Fruit fly (Drosophila melanogaster) whole organism, wandering third instar larva: Measurements from ENCODE around the gene CG14966.

Experiments used
- Abd-B ChIP-seq: fragments of >200 bp; optimal IDR thresholded peaks from 2 replicates; lab custom pipeline; 2017; ENCODE audit warnings: missing biosample characterization, missing genetic modification characterization
- CG32264 ChIP-seq: fragments of 200-800 bp; sonication (Bioruptor generic); optimal IDR thresholded peaks from 2 replicates; lab custom pipeline; 2016; ENCODE audit warnings: missing biosample characterization, missing genetic modification characterization
- CG9705 ChIP-seq: fragments of 200-800 bp; sonication (Bioruptor generic); optimal IDR thresholded peaks from 2 replicates; lab custom pipeline; 2018; ENCODE audit warnings: missing biosample characterization, mild to moderate bottlenecking, missing genetic modification characterization
- CrebA ChIP-seq: fragments of 200-800 bp; sonication (Bioruptor generic); optimal IDR thresholded peaks from 2 replicates; lab custom pipeline; 2016; ENCODE audit warnings: missing biosample characterization, mild to moderate bottlenecking, missing genetic modification characterization, borderline replicate concordance
- Dfd ChIP-seq: fragments of >200 bp; optimal IDR thresholded peaks from 2 replicates; lab custom pipeline; 2017; ENCODE audit warnings: missing biosample characterization, missing genetic modification characterization
- Dif ChIP-seq: fragments of 200-275, 200-300 bp; sonication (Bioruptor generic); optimal IDR thresholded peaks from 2 replicates; lab custom pipeline; 2018; ENCODE audit warnings: missing biosample characterization, missing genetic modification characterization; ENCODE audit not compliant: partially characterized antibody
- GATAd ChIP-seq: sonication (Bioruptor generic); optimal IDR thresholded peaks from 2 replicates; lab custom pipeline; 2016; ENCODE audit warnings: missing biosample characterization, missing genetic modification characterization
- HLH106 ChIP-seq: fragments of 200-800 bp; optimal IDR thresholded peaks from 3 replicates; lab custom pipeline; 2019; ENCODE audit warnings: missing biosample characterization, mild to moderate bottlenecking, missing genetic modification characterization, moderate library complexity
- Hnf4 ChIP-seq: fragments of 200-800 bp; sonication (Bioruptor generic); optimal IDR thresholded peaks from 2 replicates; lab custom pipeline; 2016; ENCODE audit warnings: missing biosample characterization, mild to moderate bottlenecking, missing genetic modification characterization
- Hr78 ChIP-seq: fragments of >200 bp; optimal IDR thresholded peaks from 2 replicates; lab custom pipeline; 2017; ENCODE audit warnings: missing biosample characterization, missing genetic modification characterization
- Hr83 ChIP-seq: fragments of 200-300 bp; sonication (Bioruptor generic); optimal IDR thresholded peaks from 2 replicates; lab custom pipeline; 2016; ENCODE audit warnings: missing biosample characterization, mild to moderate bottlenecking, missing genetic modification characterization, moderate library complexity; ENCODE audit not compliant: poor library complexity, severe bottlenecking
- Jra ChIP-seq: sonication (Bioruptor generic); optimal IDR thresholded peaks from 2 replicates; lab custom pipeline; 2016; ENCODE audit warnings: missing biosample characterization, missing genetic modification characterization
- Mio ChIP-seq: sonication (Bioruptor generic); optimal IDR thresholded peaks from 2 replicates; lab custom pipeline; 2016; ENCODE audit warnings: missing biosample characterization, missing genetic modification characterization
- Myc ChIP-seq: fragments of >200 bp; optimal IDR thresholded peaks from 2 replicates; lab custom pipeline; 2017
- N ChIP-seq: fragments of >200 bp; optimal IDR thresholded peaks from 2 replicates; lab custom pipeline; 2018; ENCODE audit warnings: missing biosample characterization, missing external identifiers, missing genetic modification characterization
- OdsH ChIP-seq: fragments of 200-800 bp; sonication (Bioruptor generic); optimal IDR thresholded peaks from 2 replicates; lab custom pipeline; 2016; ENCODE audit warnings: missing biosample characterization, mild to moderate bottlenecking, missing genetic modification characterization
- Rel ChIP-seq, 2 experiments: fragments of 200-800 bp; sonication (Bioruptor generic) in 1 of 2; optimal IDR thresholded peaks; 2 replicates in 1 of 2; 3 replicates in 1 of 2; lab custom pipeline; 2016 to 2019; ENCODE audit warnings: mild to moderate bottlenecking in 2 of 2, missing biosample characterization in 2 of 2, missing genetic modification characterization in 2 of 2, moderate library complexity in 1 of 2
- Sp1 ChIP-seq: fragments of 200-800 bp; sonication (Bioruptor generic); optimal IDR thresholded peaks from 3 replicates; lab custom pipeline; 2019; ENCODE audit warnings: missing biosample characterization, mild to moderate bottlenecking, missing genetic modification characterization, moderate library complexity
- Vsx2 ChIP-seq: fragments of 200-300, 225-300 bp; sonication (Bioruptor generic); optimal IDR thresholded peaks from 2 replicates; lab custom pipeline; 2018; ENCODE audit warnings: missing biosample characterization, missing genetic modification characterization; ENCODE audit not compliant: partially characterized antibody
- br ChIP-seq: fragments of 200-800 bp; sonication (Bioruptor generic); optimal IDR thresholded peaks from 2 replicates; lab custom pipeline; 2016; ENCODE audit warnings: missing biosample characterization, missing genetic modification characterization
- brk ChIP-seq: fragments of 200-800 bp; sonication (Bioruptor generic); optimal IDR thresholded peaks from 2 replicates; lab custom pipeline; 2016; ENCODE audit warnings: missing biosample characterization, mild to moderate bottlenecking, missing genetic modification characterization
- dl ChIP-seq, 2 experiments: fragments of 175-275, 200-275 bp in 1 of 2; fragments of 200-275 bp in 1 of 2; sonication (Bioruptor generic); optimal IDR thresholded peaks; lab custom pipeline; 2018; ENCODE audit warnings: mild to moderate bottlenecking in 2 of 2, missing biosample characterization in 2 of 2, missing genetic modification characterization in 2 of 2, moderate library complexity in 2 of 2; ENCODE audit not compliant: partially characterized antibody in 2 of 2, insufficient read depth in 1 of 2
- dmrt93B ChIP-seq: fragments of 200-800 bp; sonication (Bioruptor generic); optimal IDR thresholded peaks from 2 replicates; lab custom pipeline; 2018; ENCODE audit warnings: missing biosample characterization, mild to moderate bottlenecking, missing genetic modification characterization
- dsf ChIP-seq: sonication (Bioruptor generic); optimal IDR thresholded peaks from 2 replicates; lab custom pipeline; 2016; ENCODE audit warnings: missing biosample characterization, missing genetic modification characterization, borderline replicate concordance
- ey ChIP-seq: fragments of 200-800 bp; sonication (Bioruptor generic); optimal IDR thresholded peaks from 2 replicates; lab custom pipeline; 2016; ENCODE audit warnings: missing biosample characterization, missing genetic modification characterization
- foxo ChIP-seq, 2 experiments: fragments of 200-800 bp; sonication (Bioruptor generic); optimal IDR thresholded peaks; 2 replicates in 1 of 2; 3 replicates in 1 of 2; lab custom pipeline; 2016 to 2017; ENCODE audit warnings: missing biosample characterization in 2 of 2, missing genetic modification characterization in 2 of 2
- fru ChIP-seq: fragments of 200-800 bp; sonication (Bioruptor generic); optimal IDR thresholded peaks from 3 replicates; lab custom pipeline; 2016; ENCODE audit warnings: missing biosample characterization, mild to moderate bottlenecking, missing genetic modification characterization
- h ChIP-seq: fragments of 200-800 bp; sonication (Bioruptor generic); optimal IDR thresholded peaks from 3 replicates; lab custom pipeline; 2016; ENCODE audit warnings: missing biosample characterization, mild to moderate bottlenecking, missing genetic modification characterization
- jim ChIP-seq: fragments of 175-275, 200-325 bp; sonication (Bioruptor generic); optimal IDR thresholded peaks from 2 replicates; lab custom pipeline; 2016; ENCODE audit warnings: missing biosample characterization, mild to moderate bottlenecking, missing genetic modification characterization
- lola ChIP-seq: fragments of >200 bp; optimal IDR thresholded peaks from 2 replicates; lab custom pipeline; 2017; ENCODE audit warnings: missing biosample characterization, missing genetic modification characterization
- pan ChIP-seq: fragments of >200 bp; optimal IDR thresholded peaks from 2 replicates; lab custom pipeline; 2017
- psq ChIP-seq: fragments of 200-800 bp; sonication (Bioruptor generic); optimal IDR thresholded peaks from 3 replicates; lab custom pipeline; 2017; ENCODE audit warnings: missing biosample characterization, mild to moderate bottlenecking, missing genetic modification characterization, moderate library complexity
- rgr ChIP-seq: fragments of 200-800 bp; sonication (Bioruptor generic); optimal IDR thresholded peaks from 3 replicates; lab custom pipeline; 2016; ENCODE audit warnings: missing biosample characterization, mild to moderate bottlenecking, missing genetic modification characterization
- sage ChIP-seq: fragments of 200-800 bp; sonication (Bioruptor generic); optimal IDR thresholded peaks from 2 replicates; lab custom pipeline; 2016; ENCODE audit warnings: missing biosample characterization, mild to moderate bottlenecking, missing genetic modification characterization
- sv ChIP-seq: fragments of 200-800 bp; sonication (Bioruptor generic); optimal IDR thresholded peaks from 3 replicates; lab custom pipeline; 2016; ENCODE audit warnings: missing biosample characterization, missing genetic modification characterization
- tai ChIP-seq: sonication (Bioruptor generic); optimal IDR thresholded peaks from 2 replicates; lab custom pipeline; 2016; ENCODE audit warnings: missing biosample characterization, missing genetic modification characterization
- usp ChIP-seq: fragments of >200 bp; optimal IDR thresholded peaks from 2 replicates; lab custom pipeline; 2017; ENCODE audit warnings: missing biosample characterization, missing genetic modification characterization
- woc ChIP-seq: sonication (Bioruptor generic); optimal IDR thresholded peaks from 2 replicates; lab custom pipeline; 2016; ENCODE audit warnings: missing biosample characterization, mild to moderate bottlenecking, missing genetic modification characterization

The CG14966 gene

dm6 chr3L:3197464-3197863 is at the start of gene CG14966:
CG14966 (minus strand) TSS chr3L:3197631.
- TF ChIP-seq br (peak; percentile 45), Hr78 (GFP tag; lab: Kevin White, UChicago) (no peak), woc (peak; percentile 68), lola (GFP tag; lab: Kevin White, UChicago) (no peak), Mio (GFP tag; lab: Kevin White, UChicago) (no peak), fru (peak; percentile 43), Sp1 (peak; percentile 15), ey (GFP tag; lab: Kevin White, UChicago) (no peak), CrebA (GFP tag; lab: Kevin White, UChicago) (no peak), pan (lab: Kevin White, UChicago) (no peak), Hr83 (GFP tag; lab: Kevin White, UChicago) (peak; percentile 55), dl (GFP tag; optimal IDR thresholded peaks at IDR 0.05; lab: Kevin White, UChicago; ENCODE audit: insufficient read depth in 1 of 2, partially characterized antibody in 2 of 2) (no peak), foxo (GFP tag; optimal IDR thresholded peaks at IDR 0.05; lab: Kevin White, UChicago) (peak in 1 of 2 experiments; percentile 59), Abd-B (GFP tag; lab: Kevin White, UChicago) (no peak), h (GFP tag; lab: Kevin White, UChicago) (peak; percentile 55), psq (GFP tag; lab: Kevin White, UChicago) (no peak), sage (GFP tag; lab: Kevin White, UChicago) (peak; percentile 25), Rel (GFP tag; optimal IDR thresholded peaks at IDR 0.05; lab: Kevin White, UChicago) (no peak), Rel (tag; optimal IDR thresholded peaks at IDR 0.05; lab: Kevin White, UChicago) (peak; percentile 55), N (no peak), Hnf4 (GFP tag; lab: Kevin White, UChicago) (peak; percentile 79), dsf (no peak), HLH106 (peak; percentile 25), OdsH (GFP tag; lab: Kevin White, UChicago) (peak; percentile 44), jim (GFP tag; lab: Kevin White, UChicago) (peak; percentile 14), tai (GFP tag; lab: Kevin White, UChicago) (no peak), sv (GFP tag; lab: Kevin White, UChicago) (peak; percentile 5), Jra (GFP tag; lab: Kevin White, UChicago) (peak; percentile 50), usp (GFP tag; lab: Kevin White, UChicago) (no peak), dmrt93B (no peak), Vsx2 (GFP tag; lab: Kevin White, UChicago) (no peak), brk (GFP tag; lab: Kevin White, UChicago) (no peak), CG32264 (GFP tag; lab: Kevin White, UChicago) (no peak), GATAd (GFP tag; lab: Kevin White, UChicago) (no peak), CG9705 (GFP tag; lab: Kevin White, UChicago) (peak; percentile 13), Myc (no peak), Dfd (no peak), Dif (no peak), rgr (GFP tag; lab: Kevin White, UChicago) (peak; percentile 59)

DNA sequence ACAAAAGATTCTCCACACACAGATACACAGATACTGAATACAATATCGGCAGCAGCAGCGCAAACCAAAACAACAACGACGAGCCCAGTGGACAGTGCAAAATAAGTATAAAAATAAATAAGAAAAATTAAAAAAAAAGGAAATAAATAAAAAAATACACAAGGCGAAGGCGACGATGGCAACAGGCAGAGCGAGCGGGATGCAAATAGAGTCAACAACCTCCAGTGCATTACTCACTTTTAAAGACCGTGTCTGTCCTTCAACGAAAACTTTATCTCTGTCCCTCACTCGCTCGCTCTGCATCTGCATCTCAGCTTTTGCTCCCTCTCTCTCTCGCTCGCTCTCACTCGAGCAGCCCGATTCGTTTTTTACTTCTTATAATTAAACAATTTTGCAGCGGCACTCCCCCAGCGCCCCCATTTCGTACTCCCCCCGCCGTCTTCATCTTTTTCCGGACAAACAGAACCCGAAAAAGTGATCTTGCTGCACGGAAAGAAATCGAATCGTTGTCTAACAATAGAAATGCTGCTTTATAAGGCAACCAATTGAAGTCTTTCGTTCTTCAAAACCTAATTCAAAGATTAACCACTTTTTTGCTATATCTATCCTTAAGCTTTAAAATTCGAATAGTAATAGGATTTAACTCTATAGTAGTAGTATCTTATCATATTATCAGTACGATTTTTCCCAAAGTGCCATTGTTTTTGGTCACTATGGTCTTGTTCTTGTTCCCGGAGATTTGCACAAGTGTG is 49.1 kb upstream of the CG14966 start:
- TF ChIP-seq dmrt93B (peak; percentile 73), dl (GFP tag; optimal IDR thresholded peaks at IDR 0.05; lab: Kevin White, UChicago; ENCODE audit: insufficient read depth in 1 of 2, partially characterized antibody in 2 of 2) (peak; percentile 32 to 59), Dfd (no peak), sv (GFP tag; lab: Kevin White, UChicago) (no peak), CG9705 (GFP tag; lab: Kevin White, UChicago) (peak; percentile 69), Vsx2 (GFP tag; lab: Kevin White, UChicago) (no peak), lola (GFP tag; lab: Kevin White, UChicago) (no peak), fru (peak; percentile 96), GATAd (GFP tag; lab: Kevin White, UChicago) (peak; percentile 25), Abd-B (GFP tag; lab: Kevin White, UChicago) (no peak), OdsH (GFP tag; lab: Kevin White, UChicago) (peak; percentile 85), woc (peak; percentile 86), Hnf4 (GFP tag; lab: Kevin White, UChicago) (peak; percentile 58), N (no peak), br (peak; percentile 90), h (GFP tag; lab: Kevin White, UChicago) (peak; percentile 89), CG32264 (GFP tag; lab: Kevin White, UChicago) (peak; percentile 82), Dif (peak; percentile 61), Sp1 (peak; percentile 99), ey (GFP tag; lab: Kevin White, UChicago) (peak; percentile 96), tai (GFP tag; lab: Kevin White, UChicago) (peak; percentile 80), CrebA (GFP tag; lab: Kevin White, UChicago) (peak; percentile 99), psq (GFP tag; lab: Kevin White, UChicago) (peak; percentile 87), Hr83 (GFP tag; lab: Kevin White, UChicago) (peak; percentile 63), Myc (no peak), pan (lab: Kevin White, UChicago) (no peak), Rel (GFP tag; optimal IDR thresholded peaks at IDR 0.05; lab: Kevin White, UChicago) (peak; percentile 100), Rel (tag; optimal IDR thresholded peaks at IDR 0.05; lab: Kevin White, UChicago) (peak; percentile 91), Hr78 (GFP tag; lab: Kevin White, UChicago) (no peak), sage (GFP tag; lab: Kevin White, UChicago) (peak; percentile 97), HLH106 (peak; percentile 90), rgr (GFP tag; lab: Kevin White, UChicago) (peak; percentile 88), brk (GFP tag; lab: Kevin White, UChicago) (peak; percentile 89), Mio (GFP tag; lab: Kevin White, UChicago) (no peak), dsf (no peak), Jra (GFP tag; lab: Kevin White, UChicago) (peak; percentile 89), jim (GFP tag; lab: Kevin White, UChicago) (peak; percentile 99), usp (GFP tag; lab: Kevin White, UChicago) (no peak), foxo (GFP tag; optimal IDR thresholded peaks at IDR 0.05; lab: Kevin White, UChicago) (peak; percentile 74 to 95)
